Worm (Caenorhabditis elegans): ENCODE data around the gene pitr-4.

The pitr-4 gene

ce11 chrV:9615725-9616124 is 45.7 kb downstream of the pitr-4 start, which contains the start of gene pqn-63:
pqn-63 (plus strand) TSS chrV:9616031.
- TF ChIP-seq flh-1 (GFP tag; optimal IDR thresholded peaks at IDR 0.05) = no peak
- TF ChIP-seq ceh-43 (GFP tag; optimal IDR thresholded peaks at IDR 0.05) = no peak
- no peak for TF ChIP-seq mab-5 (tag; optimal IDR thresholded peaks at IDR 0.05)
- TF ChIP-seq nhr-237 (tag; optimal IDR thresholded peaks at IDR 0.05) = no peak
- no peak for TF ChIP-seq blmp-1 (tag; optimal IDR thresholded peaks at IDR 0.05)
- no peak for TF ChIP-seq elt-1 (tag; optimal IDR thresholded peaks at IDR 0.05; ENCODE audit: borderline replicate concordance, insufficient read depth)
- TF ChIP-seq bed-3 (GFP tag; optimal IDR thresholded peaks at IDR 0.05) = no peak
- TF ChIP-seq mls-2 (tag; optimal IDR thresholded peaks at IDR 0.05) = no peak
- TF ChIP-seq lsy-2 (tag; optimal IDR thresholded peaks at IDR 0.05) = no peak
- TF ChIP-seq nhr-2 (tag; optimal IDR thresholded peaks at IDR 0.05) = no peak
- TF ChIP-seq ztf-11 (tag; optimal IDR thresholded peaks at IDR 0.05) = no peak
- no peak for TF ChIP-seq unc-39 (tag; optimal IDR thresholded peaks at IDR 0.05)
- TF ChIP-seq sptf-1 (tag; optimal IDR thresholded peaks at IDR 0.05) = no peak

DNA sequence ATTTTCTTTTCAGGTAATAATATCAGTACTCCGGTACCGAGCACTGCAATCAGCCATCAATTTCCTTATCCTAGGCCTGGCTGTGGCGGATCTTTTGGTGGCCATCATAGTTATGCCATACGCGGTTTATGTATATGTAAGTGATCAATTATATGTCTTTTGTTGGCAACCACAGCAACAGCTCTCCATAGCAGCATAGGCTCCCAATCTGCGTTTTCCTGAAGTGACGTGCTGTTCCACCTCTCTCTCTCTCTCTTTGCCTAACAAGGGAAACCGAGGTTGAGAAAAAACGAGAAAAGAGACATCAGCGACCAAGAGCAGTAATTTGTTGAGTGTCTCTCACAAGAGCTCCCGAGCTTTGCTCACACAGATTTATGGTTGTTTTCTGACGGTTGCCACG is 52.2 kb downstream of the pitr-4 start:
- no peak for TF ChIP-seq ztf-11 (tag; optimal IDR thresholded peaks at IDR 0.05)
- TF ChIP-seq tbx-8 (GFP tag; optimal IDR thresholded peaks at IDR 0.05) = no peak
- TF ChIP-seq ces-1 (GFP tag; optimal IDR thresholded peaks at IDR 0.05) = no peak
- TF ChIP-seq nhr-237 (tag; optimal IDR thresholded peaks at IDR 0.05) = no peak
- no peak for TF ChIP-seq sptf-1 (tag; optimal IDR thresholded peaks at IDR 0.05)
- no peak for TF ChIP-seq zip-8 (tag; optimal IDR thresholded peaks at IDR 0.05)
